Fruit fly (Drosophila melanogaster) whole organism, embryonic: ENCODE data around the gene Cul6.

Experiments used
- ATbp ChIP-seq: fragments of 200-800 bp; sonication (Bioruptor generic); optimal IDR thresholded peaks from 2 replicates; lab custom pipeline; 2017; ENCODE audit warnings: missing biosample characterization, mild to moderate bottlenecking, missing genetic modification characterization, missing genetic modification reagents
- BEAF-32 ChIP-seq: fragments of 200-800 bp; sonication (Bioruptor generic); optimal IDR thresholded peaks from 3 replicates; lab custom pipeline; 2017; ENCODE audit warnings: missing biosample characterization, missing genetic modification characterization, mild to moderate bottlenecking, moderate library complexity, missing genetic modification reagents
- CG10979 ChIP-seq: fragments of 200-800 bp; sonication (Bioruptor generic); optimal IDR thresholded peaks from 2 replicates; lab custom pipeline; 2018; ENCODE audit warnings: missing biosample characterization, mild to moderate bottlenecking, missing genetic modification characterization, moderate library complexity
- CG11723 ChIP-seq: fragments of 200-800 bp; sonication (Bioruptor generic); optimal IDR thresholded peaks from 2 replicates; lab custom pipeline; 2017; ENCODE audit warnings: missing biosample characterization, mild to moderate bottlenecking, missing genetic modification characterization
- CG13296 ChIP-seq: fragments of 200-800 bp; sonication (Bioruptor generic); optimal IDR thresholded peaks from 3 replicates; lab custom pipeline; 2018; ENCODE audit warnings: missing biosample characterization, mild to moderate bottlenecking, missing genetic modification characterization
- CG1603 ChIP-seq: fragments of 200-800 bp; sonication (Bioruptor generic); optimal IDR thresholded peaks from 2 replicates; lab custom pipeline; 2019; ENCODE audit warnings: missing biosample characterization, mild to moderate bottlenecking, missing genetic modification characterization, moderate library complexity
- CG17802 ChIP-seq: fragments of 200-800 bp; sonication (Bioruptor generic); optimal IDR thresholded peaks from 2 replicates; lab custom pipeline; 2018; ENCODE audit warnings: missing biosample characterization, mild to moderate bottlenecking, missing genetic modification characterization, moderate library complexity
- CG31441 ChIP-seq: fragments of 200-800 bp; sonication (Bioruptor generic); IDR thresholded peaks from 2 replicates; pipeline ENCODE4 v1.3.6; 2022; ENCODE audit warnings: missing biosample characterization, missing genetic modification characterization
- CG3163 ChIP-seq: fragments of 200-800 bp; sonication (Bioruptor generic); optimal IDR thresholded peaks from 3 replicates; lab custom pipeline; 2016; ENCODE audit warnings: missing biosample characterization, missing genetic modification characterization
- CG32532 ChIP-seq: fragments of 200-800 bp; sonication (Bioruptor generic); IDR thresholded peaks from 2 replicates; pipeline ENCODE4 v1.3.6; 2022; ENCODE audit warnings: missing biosample characterization, missing genetic modification characterization
- CG34422 ChIP-seq: fragments of 200-800 bp; sonication (Bioruptor generic); IDR thresholded peaks from 3 replicates; pipeline ENCODE4 v1.3.6; 2022; ENCODE audit warnings: missing biosample characterization, missing genetic modification characterization
- CG4820 ChIP-seq: fragments of 200-800 bp; sonication (Bioruptor generic); optimal IDR thresholded peaks from 3 replicates; lab custom pipeline; 2016; ENCODE audit warnings: missing biosample characterization, missing genetic modification characterization
- CG7928 ChIP-seq: fragments of 200-800 bp; sonication (Bioruptor generic); optimal IDR thresholded peaks from 2 replicates; lab custom pipeline; 2017; ENCODE audit warnings: missing biosample characterization, mild to moderate bottlenecking, missing genetic modification characterization
- CG7963 ChIP-seq: fragments of 200-800 bp; sonication (Bioruptor generic); IDR thresholded peaks from 3 replicates; pipeline ENCODE4 v1.3.6; 2022; ENCODE audit warnings: missing biosample characterization, missing genetic modification characterization; ENCODE audit not compliant: partially characterized antibody
- CG9215 ChIP-seq: fragments of 200-800 bp; sonication (Bioruptor generic); IDR thresholded peaks from 2 replicates; pipeline ENCODE4 v1.3.6; 2022; ENCODE audit warnings: missing biosample characterization, missing genetic modification characterization
- CG9727 ChIP-seq: fragments of 200-800 bp; sonication (Bioruptor generic); optimal IDR thresholded peaks from 3 replicates; lab custom pipeline; 2017; ENCODE audit warnings: missing biosample characterization, mild to moderate bottlenecking, missing genetic modification characterization
- CG9817 ChIP-seq: fragments of 200-800 bp; sonication (Bioruptor generic); optimal IDR thresholded peaks from 2 replicates; lab custom pipeline; 2018; ENCODE audit warnings: missing biosample characterization, mild to moderate bottlenecking, missing genetic modification characterization, moderate library complexity
- Deaf1 ChIP-seq: fragments of 200-800 bp; optimal IDR thresholded peaks from 3 replicates; lab custom pipeline; 2019; ENCODE audit warnings: missing biosample characterization, mild to moderate bottlenecking, missing genetic modification characterization, moderate library complexity
- Dfd ChIP-seq, 2 experiments: fragments of >200 bp; optimal IDR thresholded peaks; 2 replicates each; lab custom pipeline; 2017; ENCODE audit warnings: missing biosample characterization in 2 of 2, missing genetic modification characterization in 2 of 2
- Dp ChIP-seq: fragments of 200-800 bp; sonication (Bioruptor generic); optimal IDR thresholded peaks from 2 replicates; lab custom pipeline; 2018; ENCODE audit warnings: missing biosample characterization, mild to moderate bottlenecking, missing genetic modification characterization, moderate library complexity
- Eip74EF ChIP-seq, 2 experiments: fragments of 200-800 bp in 1 of 2; fragments of >200 bp in 1 of 2; sonication (Bioruptor generic) in 1 of 2; optimal IDR thresholded peaks; 2 replicates each; lab custom pipeline; 2017 to 2019; ENCODE audit warnings: missing biosample characterization in 2 of 2, missing genetic modification characterization in 2 of 2, mild to moderate bottlenecking in 1 of 2, moderate library complexity in 1 of 2
- Ets97D ChIP-seq: fragments of 200-800 bp; sonication (Bioruptor generic); optimal IDR thresholded peaks from 3 replicates; lab custom pipeline; 2016; ENCODE audit warnings: missing biosample characterization, missing genetic modification characterization
- Hey ChIP-seq: fragments of 200-800 bp; sonication (Bioruptor generic); optimal IDR thresholded peaks from 3 replicates; lab custom pipeline; 2018; ENCODE audit warnings: missing biosample characterization, mild to moderate bottlenecking, missing genetic modification characterization
- MBD-R2 ChIP-seq: fragments of 200-800 bp; sonication (Bioruptor generic); IDR thresholded peaks from 2 replicates; pipeline ENCODE4 v1.3.6; 2022; ENCODE audit warnings: missing biosample characterization, missing genetic modification characterization
- Opbp ChIP-seq: fragments of 200-800 bp; sonication (Bioruptor generic); IDR thresholded peaks from 3 replicates; pipeline ENCODE4 v1.3.6; 2022; ENCODE audit warnings: missing biosample characterization, missing genetic modification characterization; ENCODE audit not compliant: partially characterized antibody
- Ptx1 ChIP-seq: fragments of 200-800 bp; sonication (Bioruptor generic); IDR thresholded peaks from 2 replicates; pipeline ENCODE4 v1.3.6; 2022; ENCODE audit warnings: missing biosample characterization, missing genetic modification characterization
- amos ChIP-seq: fragments of 200-800 bp; sonication (Bioruptor generic); IDR thresholded peaks from 2 replicates; pipeline ENCODE4 v1.3.6; 2022; ENCODE audit warnings: missing biosample characterization, missing genetic modification characterization; ENCODE audit not compliant: partially characterized antibody
- bcd ChIP-seq: fragments of 200-800 bp; sonication (Bioruptor generic); optimal IDR thresholded peaks from 2 replicates; lab custom pipeline; 2017; ENCODE audit warnings: missing biosample characterization, mild to moderate bottlenecking, missing genetic modification characterization
- cg ChIP-seq: fragments of 200-800 bp; sonication (Bioruptor generic); optimal IDR thresholded peaks from 3 replicates; lab custom pipeline; 2019; ENCODE audit warnings: missing biosample characterization, mild to moderate bottlenecking, missing genetic modification characterization, moderate library complexity
- crp ChIP-seq, 2 experiments: fragments of 200-800 bp; sonication (Bioruptor generic); optimal IDR thresholded peaks; 2 replicates in 1 of 2; 3 replicates in 1 of 2; lab custom pipeline; 2017; ENCODE audit warnings: missing biosample characterization in 2 of 2, missing genetic modification characterization in 2 of 2, mild to moderate bottlenecking in 1 of 2, moderate library complexity in 1 of 2
- da ChIP-seq: fragments of 200-800 bp; sonication (Bioruptor generic); optimal IDR thresholded peaks from 2 replicates; lab custom pipeline; 2016; ENCODE audit warnings: missing biosample characterization, missing genetic modification characterization
- dm ChIP-seq: fragments of 200-800 bp; sonication (Bioruptor generic); optimal IDR thresholded peaks from 3 replicates; lab custom pipeline; 2016; ENCODE audit warnings: missing biosample characterization, missing genetic modification characterization
- ewg ChIP-seq: fragments of 200-800 bp; sonication (Bioruptor generic); optimal IDR thresholded peaks from 3 replicates; lab custom pipeline; 2017; ENCODE audit warnings: mild to moderate bottlenecking, missing biosample characterization, missing genetic modification reagents, missing genetic modification characterization
- gcm2 ChIP-seq: fragments of 200-800 bp; sonication (Bioruptor generic); optimal IDR thresholded peaks from 2 replicates; lab custom pipeline; 2016; ENCODE audit warnings: missing biosample characterization, missing genetic modification characterization
- gsb ChIP-seq: fragments of 200-800 bp; sonication (Bioruptor generic); IDR thresholded peaks from 2 replicates; pipeline ENCODE4 v1.3.6; 2022; ENCODE audit warnings: missing biosample characterization, missing genetic modification characterization
- her ChIP-seq: fragments of 200-800 bp; sonication (Bioruptor generic); optimal IDR thresholded peaks from 2 replicates; lab custom pipeline; 2016; ENCODE audit warnings: missing biosample characterization, missing genetic modification characterization
- ind ChIP-seq: fragments of 200-800 bp; sonication (Bioruptor generic); optimal IDR thresholded peaks from 3 replicates; lab custom pipeline; 2016; ENCODE audit warnings: missing biosample characterization, missing genetic modification characterization
- kay ChIP-seq: fragments of 200-800 bp; sonication (Bioruptor generic); optimal IDR thresholded peaks from 2 replicates; lab custom pipeline; 2016; ENCODE audit warnings: missing biosample characterization, missing genetic modification characterization
- nau ChIP-seq: fragments of 200-800 bp; sonication (Bioruptor generic); optimal IDR thresholded peaks from 3 replicates; lab custom pipeline; 2017; ENCODE audit warnings: missing biosample characterization, mild to moderate bottlenecking, missing genetic modification characterization, missing genetic modification reagents
- nmo ChIP-seq: fragments of 200-800 bp; sonication (Bioruptor generic); optimal IDR thresholded peaks from 2 replicates; lab custom pipeline; 2018; ENCODE audit warnings: missing biosample characterization, mild to moderate bottlenecking, missing genetic modification characterization, moderate library complexity
- pfk ChIP-seq: fragments of 200-800 bp; sonication (Bioruptor generic); optimal IDR thresholded peaks from 2 replicates; lab custom pipeline; 2018; ENCODE audit warnings: missing biosample characterization, mild to moderate bottlenecking, missing genetic modification characterization, moderate library complexity
- phol ChIP-seq: fragments of 200-800 bp; sonication (Bioruptor generic); optimal IDR thresholded peaks from 3 replicates; lab custom pipeline; 2018; ENCODE audit warnings: missing biosample characterization, mild to moderate bottlenecking, missing genetic modification characterization, moderate library complexity
- schlank ChIP-seq: fragments of 200-800 bp; sonication (Bioruptor generic); optimal IDR thresholded peaks from 2 replicates; lab custom pipeline; 2018; ENCODE audit warnings: missing biosample characterization, mild to moderate bottlenecking, missing genetic modification characterization
- scrt ChIP-seq: fragments of 200-800 bp; sonication (Bioruptor generic); optimal IDR thresholded peaks from 2 replicates; lab custom pipeline; 2018; ENCODE audit warnings: missing biosample characterization, mild to moderate bottlenecking, missing genetic modification characterization, moderate library complexity
- sim ChIP-seq: fragments of 200-800 bp; sonication (Bioruptor generic); IDR thresholded peaks from 2 replicates; pipeline ENCODE4 v1.3.6; 2022; ENCODE audit warnings: missing biosample characterization, missing genetic modification characterization
- sr ChIP-seq: fragments of 200-800 bp; sonication (Bioruptor generic); IDR thresholded peaks from 3 replicates; pipeline ENCODE4 v1.3.6; 2022; ENCODE audit warnings: missing biosample characterization, missing genetic modification characterization
- sug ChIP-seq: fragments of 200-800 bp; optimal IDR thresholded peaks from 2 replicates; lab custom pipeline; 2019; ENCODE audit warnings: missing biosample characterization, mild to moderate bottlenecking, missing genetic modification characterization, moderate library complexity
- tx ChIP-seq: fragments of 200-800 bp; sonication (Bioruptor generic); optimal IDR thresholded peaks from 2 replicates; lab custom pipeline; 2016; ENCODE audit warnings: missing biosample characterization, missing genetic modification characterization

The Cul6 gene

dm6 chr3L:13022854-13023560 lies 11.5 kb upstream of the Cul6 start, which contains the start of gene RpS12 (continued):
- peak; percentile 65 for TF ChIP-seq ind (GFP tag; lab: Kevin White, UChicago)
- TF ChIP-seq amos (GFP tag; lab: Robert Waterston, UW) = peak; percentile 90
- TF ChIP-seq CG4820 = peak; percentile 59
- peak; percentile 80 for TF ChIP-seq CG34422 (GFP tag; lab: Robert Waterston, UW)
- TF ChIP-seq phol = peak; percentile 88
- TF ChIP-seq CG7928 (GFP tag; lab: Kevin White, UChicago) = peak; percentile 51
- TF ChIP-seq scrt = peak; percentile 72
- TF ChIP-seq pfk (GFP tag; lab: Kevin White, UChicago) = peak; percentile 66
- TF ChIP-seq schlank (tag; lab: Kevin White, UChicago) = peak; percentile 84
- TF ChIP-seq tx = peak; percentile 51
- peak; percentile 53 for TF ChIP-seq sug
- TF ChIP-seq Dfd (GFP tag; optimal IDR thresholded peaks at IDR 0.05; lab: Kevin White, UChicago) = no peak
- peak; percentile 50; the same call in 1 of the 2 replicates for TF ChIP-seq gsb (GFP tag; lab: Robert Waterston, UW)
- peak; percentile 6 for TF ChIP-seq Dp (GFP tag; lab: Kevin White, UChicago)
- TF ChIP-seq bcd (GFP tag; lab: Kevin White, UChicago) = peak; percentile 86
- peak in 1 of 2 experiments; percentile 48 for TF ChIP-seq Eip74EF (GFP tag; optimal IDR thresholded peaks at IDR 0.05; lab: Kevin White, UChicago)
- TF ChIP-seq Hey (tag; lab: Kevin White, UChicago) = peak; percentile 37
- TF ChIP-seq CG3163 (GFP tag; lab: Kevin White, UChicago) = peak; percentile 70
- TF ChIP-seq CG13296 = peak; percentile 87
- TF ChIP-seq Deaf1 (tag; lab: Kevin White, UChicago) = peak; percentile 13
- peak; percentile 81 for TF ChIP-seq nau (GFP tag; lab: Kevin White, UChicago)
- peak; percentile 62 for TF ChIP-seq Ptx1 (GFP tag; lab: Robert Waterston, UW)
- TF ChIP-seq CG9215 (GFP tag; lab: Robert Waterston, UW) = peak; percentile 60
- TF ChIP-seq CG1603 (tag; lab: Kevin White, UChicago) = peak; percentile 93
- peak; percentile 47 for TF ChIP-seq CG31441 (GFP tag; lab: Robert Waterston, UW)
- peak; percentile 43; the same call in 1 of the 2 replicates for TF ChIP-seq MBD-R2 (GFP tag; lab: Robert Waterston, UW)
- TF ChIP-seq CG9817 (tag; lab: Kevin White, UChicago) = peak; percentile 73
- TF ChIP-seq BEAF-32 (GFP tag; lab: Kevin White, UChicago) = peak; percentile 86
- peak; percentile 71 for TF ChIP-seq CG11723
- peak; percentile 72 for TF ChIP-seq ATbp (GFP tag; lab: Kevin White, UChicago)
- TF ChIP-seq cg (GFP tag; lab: Kevin White, UChicago) = no peak
- peak; percentile 79 for TF ChIP-seq sr
- TF ChIP-seq da (GFP tag; lab: Kevin White, UChicago) = peak; percentile 61
- peak; percentile 50 for TF ChIP-seq CG10979 (tag; lab: Kevin White, UChicago)
- peak in 1 of 2 experiments; percentile 34 for TF ChIP-seq crp (GFP tag; optimal IDR thresholded peaks at IDR 0.05; lab: Kevin White, UChicago)
- TF ChIP-seq dm (GFP tag; lab: Kevin White, UChicago) = peak; percentile 96
- TF ChIP-seq Ets97D (GFP tag; lab: Kevin White, UChicago) = peak; percentile 99
- TF ChIP-seq CG32532 (GFP tag; lab: Robert Waterston, UW) = peak; percentile 82
- TF ChIP-seq ewg (GFP tag; lab: Kevin White, UChicago) = peak; percentile 57
- TF ChIP-seq Opbp (GFP tag; lab: Robert Waterston, UW) = peak; percentile 90
- peak; percentile 56 for TF ChIP-seq nmo (GFP tag; lab: Kevin White, UChicago)
- TF ChIP-seq kay (GFP tag; lab: Kevin White, UChicago) = no peak
- peak; percentile 85 for TF ChIP-seq her (GFP tag; lab: Kevin White, UChicago)
- TF ChIP-seq gcm2 (GFP tag; lab: Kevin White, UChicago) = peak; percentile 83
- 0 out of 2 replicates have a peak, but pooled peaks have one; percentile 25 for TF ChIP-seq sim (GFP tag; lab: Robert Waterston, UW)
- peak; percentile 51; the same call in 2 of the 3 replicates for TF ChIP-seq CG7963 (GFP tag; lab: Robert Waterston, UW)
- peak; percentile 77 for TF ChIP-seq CG9727 (GFP tag; lab: Kevin White, UChicago)
- peak; percentile 82 for TF ChIP-seq CG17802
